Fruit fly (Drosophila melanogaster) whole organism, pupa: ENCODE measurements around the gene Prp5.

Source experiments
- CG17806 ChIP-seq: fragments of 200-800 bp; sonication (Bioruptor generic); optimal IDR thresholded peaks from 2 replicates; lab custom pipeline; 2018; ENCODE audit warnings: missing biosample characterization, mild to moderate bottlenecking, missing genetic modification characterization, moderate library complexity
- EcR ChIP-seq: fragments of 200-800 bp; sonication (Bioruptor generic); optimal IDR thresholded peaks from 3 replicates; lab custom pipeline; 2019; ENCODE audit warnings: missing biosample characterization, missing genetic modification characterization, mild to moderate bottlenecking, moderate library complexity, missing genetic modification reagents

dm6 chrX:15334999-15335398, 10.0 kb upstream of the Prp5 start:
- TF ChIP-seq EcR (GFP tag; lab: Kevin White, UChicago) (peak; percentile 10), CG17806 (tag; lab: Kevin White, UChicago) (no peak)
